Worm (Caenorhabditis elegans) whole organism, young adult: Measurements from ENCODE around the gene F39D8.3.
A peak's percentile ranks its signal among the peaks of the same experiment; 100 is the strongest.

Experiments used
- B0336.3 ChIP-seq: fragments of 200-800 bp; sonication (Bioruptor generic); IDR thresholded peaks from 2 replicates; pipeline ENCODE4 v1.3.6; 2022; ENCODE audit warnings: missing genetic modification characterization, missing compliant biosample characterization
- C17E4.6 ChIP-seq: fragments of 200-800 bp; sonication (Bioruptor generic); IDR thresholded peaks from 2 replicates; pipeline ENCODE4 v1.3.6; 2022; ENCODE audit warnings: missing genetic modification reagents, missing genetic modification characterization, missing compliant biosample characterization
- F33H1.4 ChIP-seq: fragments of 200-800 bp; sonication (Bioruptor generic); IDR thresholded peaks from 2 replicates; pipeline ENCODE4 v1.3.6; 2022; ENCODE audit warnings: missing genetic modification reagents, missing genetic modification characterization, missing compliant biosample characterization
- F37B4.10 ChIP-seq: fragments of 200-800 bp; sonication (Bioruptor generic); IDR thresholded peaks from 2 replicates; pipeline ENCODE4 v1.3.6; 2022; ENCODE audit warnings: missing genetic modification characterization, missing compliant biosample characterization
- F52B5.7 ChIP-seq: sonication (generic microtip); optimal IDR thresholded peaks from 2 replicates; lab custom pipeline; 2016; ENCODE audit warnings: mild to moderate bottlenecking, missing genetic modification characterization, missing compliant biosample characterization
- K11D2.4 ChIP-seq: fragments of 200-800 bp; sonication (Bioruptor generic); IDR thresholded peaks from 2 replicates; pipeline ENCODE4 v1.3.6; 2022; ENCODE audit warnings: missing genetic modification reagents, missing genetic modification characterization, missing compliant biosample characterization
- K12H6.12 ChIP-seq: fragments of 200-800 bp; sonication (Bioruptor generic); optimal IDR thresholded peaks from 2 replicates; lab custom pipeline; 2018; ENCODE audit warnings: mild to moderate bottlenecking, missing genetic modification characterization, missing compliant biosample characterization
- Y53G8AR.9 ChIP-seq: fragments of 200-800 bp; sonication (Bioruptor generic); conservative IDR thresholded peaks from 2 replicates; pipeline ENCODE4 v1.3.6; 2022; ENCODE audit warnings: missing genetic modification reagents, missing genetic modification characterization, missing compliant biosample characterization
- Y56A3A.18 ChIP-seq: fragments of 200-800 bp; sonication (Bioruptor generic); IDR thresholded peaks from 2 replicates; pipeline ENCODE4 v1.3.6; 2022; ENCODE audit warnings: missing genetic modification reagents, missing genetic modification characterization, missing compliant biosample characterization
- Y79H2A.3 ChIP-seq: fragments of 200-800 bp; sonication (Bioruptor generic); conservative IDR thresholded peaks from 2 replicates; pipeline ENCODE4 v1.3.6; 2022; ENCODE audit warnings: missing genetic modification reagents, missing genetic modification characterization, missing compliant biosample characterization
- Y95B8A.8 ChIP-seq: fragments of 200-800 bp; sonication (Bioruptor generic); IDR thresholded peaks from 2 replicates; pipeline ENCODE4 v1.3.6; 2022; ENCODE audit warnings: missing genetic modification reagents, missing genetic modification characterization, missing compliant biosample characterization
- ZK185.1 ChIP-seq: sonication (generic microtip); optimal IDR thresholded peaks from 2 replicates; lab custom pipeline; 2016; ENCODE audit warnings: mild to moderate bottlenecking, missing genetic modification characterization, missing compliant biosample characterization; ENCODE audit not compliant: poor library complexity, severe bottlenecking
- aptf-3 ChIP-seq: fragments of 200-800 bp; sonication (Bioruptor generic); IDR thresholded peaks from 2 replicates; pipeline ENCODE4 v1.3.6; 2022; ENCODE audit warnings: missing genetic modification characterization, missing compliant biosample characterization
- atf-7 ChIP-seq: sonication (generic microtip); optimal IDR thresholded peaks from 2 replicates; lab custom pipeline; 2017; ENCODE audit warnings: mild to moderate bottlenecking, missing genetic modification characterization, missing compliant biosample characterization
- attf-5 ChIP-seq: fragments of 200-800 bp; sonication (Bioruptor generic); optimal IDR thresholded peaks from 2 replicates; lab custom pipeline; 2018; ENCODE audit warnings: mild to moderate bottlenecking, missing genetic modification characterization, missing compliant biosample characterization
- cebp-2 ChIP-seq: fragments of 200-800 bp; sonication (Bioruptor generic); IDR thresholded peaks from 2 replicates; pipeline ENCODE4 v1.3.6; 2022; ENCODE audit warnings: missing genetic modification characterization, missing compliant biosample characterization
- ceh-100 ChIP-seq: fragments of 200-800 bp; sonication (Bioruptor generic); IDR thresholded peaks from 2 replicates; pipeline ENCODE4 v1.3.6; 2022; ENCODE audit warnings: missing genetic modification reagents, missing genetic modification characterization, missing compliant biosample characterization
- ceh-40 ChIP-seq: fragments of 200-800 bp; sonication (Bioruptor generic); IDR thresholded peaks from 2 replicates; pipeline ENCODE4 v1.3.6; 2022; ENCODE audit warnings: missing genetic modification characterization, missing compliant biosample characterization
- chd-7 ChIP-seq: sonication (generic microtip); optimal IDR thresholded peaks from 2 replicates; lab custom pipeline; 2016; ENCODE audit warnings: mild to moderate bottlenecking, missing genetic modification characterization, moderate library complexity, missing compliant biosample characterization
- dox-1 ChIP-seq: fragments of 200-800 bp; sonication (Bioruptor generic); IDR thresholded peaks from 2 replicates; pipeline ENCODE4 v1.3.6; 2022; ENCODE audit warnings: missing genetic modification reagents, missing genetic modification characterization, missing compliant biosample characterization
- dpl-1 ChIP-seq: fragments of 150-350 bp; optimal IDR thresholded peaks from 2 replicates; lab custom pipeline; 2014; ENCODE audit warnings: missing biosample characterization, missing genetic modification reagents, missing genetic modification characterization
- efl-1 ChIP-seq: fragments of 150-350 bp; optimal IDR thresholded peaks from 2 replicates; lab custom pipeline; 2014; ENCODE audit warnings: missing biosample characterization, missing genetic modification reagents, missing genetic modification characterization
- ets-4 ChIP-seq: fragments of 200-800 bp; sonication (Bioruptor generic); optimal IDR thresholded peaks from 2 replicates; lab custom pipeline; 2018; ENCODE audit warnings: mild to moderate bottlenecking, missing genetic modification characterization, missing compliant biosample characterization
- hlh-12 ChIP-seq: sonication (generic microtip); optimal IDR thresholded peaks from 2 replicates; lab custom pipeline; 2016; ENCODE audit warnings: missing genetic modification characterization, missing compliant biosample characterization
- hlh-26 ChIP-seq: fragments of 200-800 bp; sonication (Bioruptor generic); conservative IDR thresholded peaks from 2 replicates; pipeline ENCODE4 v1.3.6; 2022; ENCODE audit warnings: missing genetic modification reagents, missing genetic modification characterization, missing compliant biosample characterization
- hmg-1.2 ChIP-seq: fragments of 200-800 bp; sonication (Bioruptor generic); IDR thresholded peaks from 2 replicates; pipeline ENCODE4 v1.3.6; 2022; ENCODE audit warnings: missing genetic modification reagents, missing genetic modification characterization, missing compliant biosample characterization
- let-607 ChIP-seq, 2 experiments: fragments of 200-800 bp in 1 of 2; sonication (Bioruptor generic) in 1 of 2; sonication (generic microtip) in 1 of 2; optimal IDR thresholded peaks; 2 replicates each; lab custom pipeline; 2016 to 2018; ENCODE audit warnings: mild to moderate bottlenecking in 2 of 2, missing compliant biosample characterization in 2 of 2, missing genetic modification characterization in 2 of 2, moderate library complexity in 2 of 2, missing genotype in 1 of 2
- lin-40 ChIP-seq: sonication (generic microtip); optimal IDR thresholded peaks from 2 replicates; lab custom pipeline; 2016; ENCODE audit warnings: missing genetic modification characterization, mild to moderate bottlenecking, missing compliant biosample characterization, missing genotype, missing genetic modification reagents
- lsy-27 ChIP-seq: sonication (generic microtip); optimal IDR thresholded peaks from 2 replicates; lab custom pipeline; 2017; ENCODE audit warnings: missing genetic modification characterization, mild to moderate bottlenecking, missing compliant biosample characterization, antibody characterized with exemption, missing genotype, borderline replicate concordance; ENCODE audit not compliant: insufficient read depth
- madf-3 ChIP-seq: fragments of 200-800 bp; sonication (Bioruptor generic); IDR thresholded peaks from 2 replicates; pipeline ENCODE4 v1.3.6; 2022; ENCODE audit warnings: missing genetic modification reagents, missing genetic modification characterization, missing compliant biosample characterization
- madf-8 ChIP-seq: fragments of 200-800 bp; sonication (Bioruptor generic); conservative IDR thresholded peaks from 2 replicates; pipeline ENCODE4 v1.3.6; 2022; ENCODE audit warnings: missing genetic modification reagents, missing genetic modification characterization, missing compliant biosample characterization
- mcd-1 ChIP-seq: fragments of 200-800 bp; sonication (Bioruptor generic); IDR thresholded peaks from 2 replicates; pipeline ENCODE4 v1.3.6; 2022; ENCODE audit warnings: missing genetic modification reagents, missing genetic modification characterization, missing compliant biosample characterization
- mes-4 ChIP-seq: sonication (generic microtip); optimal IDR thresholded peaks from 2 replicates; lab custom pipeline; 2016; ENCODE audit warnings: missing genotype, missing genetic modification characterization, missing compliant biosample characterization
- mxl-1 ChIP-seq: sonication (generic microtip); optimal IDR thresholded peaks from 2 replicates; lab custom pipeline; 2016; ENCODE audit warnings: missing genetic modification characterization, missing compliant biosample characterization
- nhr-80 ChIP-seq: sonication (generic microtip); optimal IDR thresholded peaks from 2 replicates; lab custom pipeline; 2016; ENCODE audit warnings: missing genetic modification characterization, missing compliant biosample characterization
- pbrm-1 ChIP-seq: fragments of 200-800 bp; sonication (Bioruptor generic); IDR thresholded peaks from 2 replicates; pipeline ENCODE4 v1.3.6; 2022; ENCODE audit warnings: missing genetic modification reagents, missing genetic modification characterization, missing compliant biosample characterization
- pha-4 ChIP-seq: fragments of 150-350 bp; sonication (generic microtip); optimal IDR thresholded peaks from 2 replicates; lab custom pipeline; 2014; ENCODE audit warnings: missing biosample characterization, missing genetic modification reagents, missing genetic modification characterization
- snpc-1.3 ChIP-seq: sonication (generic microtip); optimal IDR thresholded peaks from 2 replicates; lab custom pipeline; 2017; ENCODE audit warnings: missing genetic modification characterization, mild to moderate bottlenecking, missing compliant biosample characterization, antibody characterized with exemption, moderate library complexity, missing genotype, missing genetic modification reagents; ENCODE audit not compliant: insufficient read depth
- snpc-4 ChIP-seq, 5 experiments: fragments of 150-350 bp in 1 of 5; sonication (generic microtip) in 4 of 5; optimal IDR thresholded peaks; 2 replicates each; lab custom pipeline; 2014 to 2018; ENCODE audit warnings: missing genetic modification characterization in 5 of 5, missing biosample characterization in 3 of 5, antibody characterized with exemption in 2 of 5, mild to moderate bottlenecking in 2 of 5, missing compliant biosample characterization in 2 of 5, missing genotype in 2 of 5, moderate library complexity in 2 of 5, missing genetic modification reagents in 1 of 5
- somi-1 ChIP-seq: fragments of 200-800 bp; sonication (Bioruptor generic); optimal IDR thresholded peaks from 2 replicates; lab custom pipeline; 2018; ENCODE audit warnings: mild to moderate bottlenecking, missing genetic modification characterization, missing compliant biosample characterization
- tlf-1 ChIP-seq: fragments of 200-800 bp; sonication (Bioruptor generic); optimal IDR thresholded peaks from 2 replicates; lab custom pipeline; 2018; ENCODE audit warnings: mild to moderate bottlenecking, missing genetic modification characterization, missing compliant biosample characterization
- unc-130 ChIP-seq: sonication (generic microtip); optimal IDR thresholded peaks from 2 replicates; lab custom pipeline; 2016; ENCODE audit warnings: missing genetic modification reagents, missing genetic modification characterization, missing compliant biosample characterization
- unc-62 ChIP-seq: fragments of 150-350 bp; optimal IDR thresholded peaks from 2 replicates; lab custom pipeline; 2014; ENCODE audit warnings: missing biosample characterization, missing genetic modification reagents, missing genetic modification characterization
- xnd-1 ChIP-seq: sonication (generic microtip); optimal IDR thresholded peaks from 2 replicates; lab custom pipeline; 2016; ENCODE audit warnings: missing genotype, missing genetic modification reagents, missing genetic modification characterization, missing compliant biosample characterization
- ztf-18 ChIP-seq: sonication (generic microtip); optimal IDR thresholded peaks from 2 replicates; lab custom pipeline; 2016; ENCODE audit warnings: missing genotype, mild to moderate bottlenecking, missing genetic modification characterization, missing compliant biosample characterization
- ztf-22 ChIP-seq: fragments of 200-800 bp; sonication (Bioruptor generic); optimal IDR thresholded peaks from 2 replicates; lab custom pipeline; 2018; ENCODE audit warnings: mild to moderate bottlenecking, missing genetic modification characterization, moderate library complexity, missing compliant biosample characterization
- ztf-28 ChIP-seq: fragments of 200-800 bp; sonication (Bioruptor generic); IDR thresholded peaks from 2 replicates; pipeline ENCODE4 v1.3.6; 2022; ENCODE audit warnings: missing genetic modification reagents, missing genetic modification characterization, missing compliant biosample characterization
- ztf-3 ChIP-seq: fragments of 200-800 bp; sonication (Bioruptor generic); optimal IDR thresholded peaks from 2 replicates; lab custom pipeline; 2018; ENCODE audit warnings: mild to moderate bottlenecking, missing genetic modification characterization, missing compliant biosample characterization

F39D8.3 gene

ce11 chrX:15423708-15424423 is 3.1 kb downstream of the F39D8.3 start:
- TF ChIP-seq K12H6.12 (no peak), B0336.3 (GFP tag; lab: Robert Waterston, UW) (no peak), ZK185.1 (tag; lab: Kevin White, UChicago) (no peak), ztf-28 (GFP tag; lab: Robert Waterston, UW) (no peak), efl-1 (no peak), mes-4 (tag; lab: Kevin White, UChicago) (no peak), madf-3 (no peak), pha-4 (tag; lab: Kevin White, UChicago) (no peak), aptf-3 (GFP tag; lab: Robert Waterston, UW) (no peak), tlf-1 (no peak), ztf-22 (peak; percentile 6), Y56A3A.18 (GFP tag; lab: Robert Waterston, UW) (no peak), mcd-1 (no peak), dox-1 (GFP tag; lab: Robert Waterston, UW) (peak; percentile 77), hlh-12 (no peak), ceh-100 (GFP tag; lab: Robert Waterston, UW) (no peak), unc-62 (GFP tag; lab: Kevin White, UChicago) (peak; percentile 27), ceh-40 (GFP tag; lab: Robert Waterston, UW) (no peak), somi-1 (no peak), lsy-27 (tag; lab: Kevin White, UChicago) (no peak), xnd-1 (tag; lab: Kevin White, UChicago) (no peak), ets-4 (GFP tag; lab: Kevin White, UChicago) (peak; percentile 92), pbrm-1 (GFP tag; lab: Robert Waterston, UW) (0 out of 2 replicates have a peak, but pooled peaks have one; percentile 15), Y53G8AR.9 (GFP tag; lab: Robert Waterston, UW) (no peak), mxl-1 (tag; lab: Kevin White, UChicago) (no peak), chd-7 (tag; lab: Kevin White, UChicago) (no peak), hmg-1.2 (no peak), cebp-2 (GFP tag; lab: Robert Waterston, UW) (no peak), atf-7 (tag; lab: Kevin White, UChicago) (no peak), hlh-26 (GFP tag; lab: Robert Waterston, UW) (no peak), lin-40 (no peak), K11D2.4 (no peak), snpc-4 (GFP tag; optimal IDR thresholded peaks at IDR 0.05; lab: Kevin White, UChicago) (no peak), snpc-4 (tag; optimal IDR thresholded peaks at IDR 0.05; lab: Kevin White, UChicago) (peak in 3 of 4 experiments; percentile 72 to 80 (median 75)), C17E4.6 (GFP tag; lab: Robert Waterston, UW) (no peak), let-607 (tag; optimal IDR thresholded peaks at IDR 0.05; lab: Kevin White, UChicago) (peak in 1 of 2 experiments; percentile 8), ztf-3 (GFP tag; lab: Kevin White, UChicago) (no peak), snpc-1.3 (tag; lab: Kevin White, UChicago) (no peak), unc-130 (no peak), F52B5.7 (tag; lab: Kevin White, UChicago) (no peak), F33H1.4 (GFP tag; lab: Robert Waterston, UW) (no peak), Y95B8A.8 (no peak), attf-5 (GFP tag; lab: Kevin White, UChicago) (no peak), F37B4.10 (GFP tag; lab: Robert Waterston, UW) (no peak), Y79H2A.3 (GFP tag; lab: Robert Waterston, UW) (no peak), madf-8 (GFP tag; lab: Robert Waterston, UW) (no peak), nhr-80 (tag; lab: Kevin White, UChicago) (peak; percentile 96), ztf-18 (tag; lab: Kevin White, UChicago) (no peak), dpl-1 (GFP tag; lab: Kevin White, UChicago) (no peak)
